Worm (Caenorhabditis elegans) whole organism, L4 larva: Measurements from ENCODE around the gene samp-1.

ENCODE experiments used
- R02D3.7 ChIP-seq: fragments of 150-350 bp; sonication (generic microtip); optimal IDR thresholded peaks from 3 replicates; lab custom pipeline; 2014; ENCODE audit warnings: missing biosample characterization, missing genetic modification characterization
- T26A8.4 ChIP-seq: fragments of 200-800 bp; sonication (Bioruptor generic); IDR thresholded peaks from 2 replicates; pipeline ENCODE4 v1.3.6; 2022; ENCODE audit warnings: missing genetic modification characterization, missing compliant biosample characterization
- ceh-28 ChIP-seq: fragments of 150-350 bp; optimal IDR thresholded peaks from 2 replicates; lab custom pipeline; 2014; ENCODE audit warnings: missing biosample characterization, missing genetic modification reagents, missing genetic modification characterization
- ces-1 ChIP-seq: fragments of 150-350 bp; sonication (generic microtip); optimal IDR thresholded peaks from 4 replicates; lab custom pipeline; 2014; ENCODE audit warnings: missing biosample characterization, missing genetic modification reagents, missing genetic modification characterization
- cey-2 ChIP-seq: sonication (generic microtip); optimal IDR thresholded peaks from 3 replicates; lab custom pipeline; 2017; ENCODE audit warnings: missing genetic modification characterization, mild to moderate bottlenecking, missing compliant biosample characterization, antibody characterized with exemption, borderline replicate concordance; ENCODE audit not compliant: insufficient read depth
- egl-43 ChIP-seq: fragments of 200-800 bp; sonication (Bioruptor generic); IDR thresholded peaks from 2 replicates; pipeline ENCODE4 v1.3.6; 2022; ENCODE audit warnings: missing genetic modification reagents, missing genetic modification characterization, missing compliant biosample characterization
- nhr-25 ChIP-seq: sonication (generic microtip); optimal IDR thresholded peaks from 2 replicates; lab custom pipeline; 2017; ENCODE audit warnings: missing genetic modification characterization, mild to moderate bottlenecking, missing compliant biosample characterization, antibody characterized with exemption, moderate library complexity, borderline replicate concordance; ENCODE audit not compliant: insufficient read depth
- skn-1 ChIP-seq: fragments of 150-350 bp; optimal IDR thresholded peaks from 2 replicates; lab custom pipeline; 2014; ENCODE audit warnings: missing biosample characterization, missing genetic modification characterization
- zip-11 ChIP-seq: fragments of 200-800 bp; sonication (Bioruptor generic); IDR thresholded peaks from 2 replicates; pipeline ENCODE4 v1.3.6; 2022; ENCODE audit warnings: missing genetic modification characterization, missing compliant biosample characterization

- TF ChIP-seq T26A8.4 (GFP tag; lab: Robert Waterston, UW) (no peak), cey-2 (tag; lab: Kevin White, UChicago) (no peak), skn-1 (tag; lab: Kevin White, UChicago) (no peak), ceh-28 (tag; lab: Kevin White, UChicago) (no peak), ces-1 (no peak), egl-43 (GFP tag; lab: Robert Waterston, UW) (no peak), nhr-25 (tag; lab: Kevin White, UChicago) (no peak), zip-11 (GFP tag; lab: Robert Waterston, UW) (no peak), R02D3.7 (tag; lab: Kevin White, UChicago) (no peak)
Measured at ce11 chrII:11312223-11312622, 9.5 kb downstream of the samp-1 start, which contains the start of gene T24F1.7.
